Fruit fly (Drosophila melanogaster) whole organism, prepupa: Measurements from ENCODE around the gene CG32264.

ENCODE experiments used
- Blimp-1 ChIP-seq: fragments of 200-800 bp; sonication (Bioruptor generic); optimal IDR thresholded peaks from 3 replicates; lab custom pipeline; 2017; ENCODE audit warnings: missing biosample characterization, missing genetic modification characterization, mild to moderate bottlenecking, moderate library complexity, missing genetic modification reagents
- CG10669 ChIP-seq: fragments of 200-800 bp; sonication (Bioruptor generic); optimal IDR thresholded peaks from 3 replicates; lab custom pipeline; 2018; ENCODE audit warnings: missing biosample characterization, mild to moderate bottlenecking, missing genetic modification characterization, moderate library complexity
- CG4318 ChIP-seq: fragments of 200-800 bp; sonication (Bioruptor generic); optimal IDR thresholded peaks from 3 replicates; lab custom pipeline; 2017; ENCODE audit warnings: missing biosample characterization, mild to moderate bottlenecking, missing genetic modification characterization
- CG6163 ChIP-seq: fragments of 200-800 bp; sonication (Bioruptor generic); IDR thresholded peaks from 3 replicates; pipeline ENCODE4 v1.3.6; 2022; ENCODE audit warnings: missing biosample characterization, missing genetic modification characterization
- CG6808 ChIP-seq: fragments of 200-800 bp; sonication (Bioruptor generic); optimal IDR thresholded peaks from 3 replicates; lab custom pipeline; 2017; ENCODE audit warnings: missing biosample characterization, missing genetic modification characterization, mild to moderate bottlenecking, moderate library complexity, missing genetic modification reagents
- CG9139 ChIP-seq: fragments of 200-800 bp; sonication (Bioruptor generic); optimal IDR thresholded peaks from 3 replicates; lab custom pipeline; 2017; ENCODE audit warnings: missing biosample characterization, mild to moderate bottlenecking, missing genetic modification characterization
- Eip78C ChIP-seq: fragments of 200-800 bp; sonication (Bioruptor generic); peaks from one replicate; lab custom pipeline; 2016; ENCODE audit warnings: missing biosample characterization, missing genetic modification characterization
- Ets21C ChIP-seq: fragments of 200-800 bp; sonication (Bioruptor generic); optimal IDR thresholded peaks from 3 replicates; lab custom pipeline; 2016; ENCODE audit warnings: missing biosample characterization, missing genetic modification characterization
- Hr38 ChIP-seq: sonication (Bioruptor generic); optimal IDR thresholded peaks from 2 replicates; lab custom pipeline; 2016; ENCODE audit warnings: missing biosample characterization, missing genetic modification characterization
- dsx ChIP-seq: fragments of 200-800 bp; optimal IDR thresholded peaks from 3 replicates; lab custom pipeline; 2019; ENCODE audit warnings: missing biosample characterization, mild to moderate bottlenecking, missing genetic modification characterization, moderate library complexity; ENCODE audit not compliant: poor library complexity, severe bottlenecking

dm6 chr3L:3770823-3771222 is 35.4 kb downstream of the CG32264 start:
- TF ChIP-seq Hr38: no peak
- TF ChIP-seq Eip78C (GFP tag; lab: Kevin White, UChicago): peak; percentile 76
- peak; percentile 49 for TF ChIP-seq CG4318 (GFP tag; lab: Kevin White, UChicago)
- TF ChIP-seq Ets21C (GFP tag; lab: Kevin White, UChicago): peak; percentile 8
- no peak for TF ChIP-seq CG6808 (GFP tag; lab: Kevin White, UChicago)
- TF ChIP-seq CG10669: no peak
- TF ChIP-seq dsx (GFP tag; lab: Kevin White, UChicago): no peak
- no peak for TF ChIP-seq CG9139 (GFP tag; lab: Kevin White, UChicago)
- peak; percentile 40; the same call in 1 of the 3 replicates for TF ChIP-seq CG6163
- TF ChIP-seq Blimp-1: no peak
